Worm (Caenorhabditis elegans): ENCODE data around the gene srh-17.

srh-17 gene

ce11 chrV:14620311-14620710 is 40.8 kb upstream of the srh-17 start:
- TF ChIP-seq nhr-10 (tag; optimal IDR thresholded peaks at IDR 0.05) (no peak), ZK546.5 (tag; optimal IDR thresholded peaks at IDR 0.05) (no peak), nhr-11 (tag; optimal IDR thresholded peaks at IDR 0.05) (no peak), dmd-4 (tag; optimal IDR thresholded peaks at IDR 0.05) (no peak), aly-2 (tag; optimal IDR thresholded peaks at IDR 0.05) (no peak), skn-1 (tag; optimal IDR thresholded peaks at IDR 0.05) (no peak), fos-1 (tag; optimal IDR thresholded peaks at IDR 0.05) (no peak), nhr-23 (tag; optimal IDR thresholded peaks at IDR 0.05) (no peak), alr-1 (tag; optimal IDR thresholded peaks at IDR 0.05) (no peak), elt-3 (tag; optimal IDR thresholded peaks at IDR 0.05) (no peak)

DNA sequence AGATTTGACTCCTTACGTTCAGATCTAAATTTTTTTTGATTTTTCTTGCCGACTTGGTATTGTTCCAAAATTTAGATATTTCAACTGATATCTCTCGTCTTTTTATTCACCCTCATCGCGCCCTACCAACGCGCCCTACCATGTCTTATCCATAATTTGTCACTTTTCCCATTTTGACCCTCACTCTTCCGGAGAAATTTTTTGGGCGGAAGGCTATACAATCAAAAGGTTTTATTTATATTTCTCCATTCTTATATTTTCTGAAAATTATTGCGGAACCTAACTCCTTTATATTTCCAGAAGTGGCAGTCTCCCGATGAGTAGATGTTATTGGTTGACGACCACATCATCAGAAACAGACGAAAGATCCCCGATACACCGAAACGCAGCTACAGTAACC is 40.3 kb upstream of the srh-17 start, which contains the start of gene hot-1:
Gene hot-1 (plus strand): TSS at position 301 of the 400 bp plus-strand sequence.
- no peak for TF ChIP-seq elt-3 (tag; optimal IDR thresholded peaks at IDR 0.05)
- no peak for TF ChIP-seq Y55F3AM.14 (GFP tag; optimal IDR thresholded peaks at IDR 0.05)
- no peak for TF ChIP-seq sma-3 (GFP tag; optimal IDR thresholded peaks at IDR 0.05)
- no peak for TF ChIP-seq nhr-77 (tag; optimal IDR thresholded peaks at IDR 0.05)
- TF ChIP-seq egl-27 (tag; optimal IDR thresholded peaks at IDR 0.05), result no peak
- TF ChIP-seq elt-1 (tag; optimal IDR thresholded peaks at IDR 0.05), result no peak
- no peak for TF ChIP-seq ztf-4 (tag; optimal IDR thresholded peaks at IDR 0.05)

- TF ChIP-seq mab-5 (tag; optimal IDR thresholded peaks at IDR 0.05) (peak; percentile 5), F13H6.1 (tag; optimal IDR thresholded peaks at IDR 0.05) (peak; percentile 6), crh-2 (tag; optimal IDR thresholded peaks at IDR 0.05) (no peak), sma-9 (GFP tag; optimal IDR thresholded peaks at IDR 0.05) (peak; percentile 29), sma-9 (tag; optimal IDR thresholded peaks at IDR 0.05) (no peak), lsy-2 (tag; optimal IDR thresholded peaks at IDR 0.05) (peak in 1 of 2 experiments; percentile 10), nhr-129 (tag; optimal IDR thresholded peaks at IDR 0.05) (peak; percentile 27)
Observed at ce11 chrV:14625662-14626061, 35.4 kb upstream of the srh-17 start.

ce11 chrV:14631588-14631987 is 29.5 kb upstream of the srh-17 start, which contains the start of gene F43D2.3:
Gene F43D2.3 (plus strand): TSS chrV:14631888.
- no peak for TF ChIP-seq F13H6.1 (tag; optimal IDR thresholded peaks at IDR 0.05)
- TF ChIP-seq nhr-237 (tag; optimal IDR thresholded peaks at IDR 0.05), result no peak
- no peak for TF ChIP-seq nhr-129 (tag; optimal IDR thresholded peaks at IDR 0.05)
- TF ChIP-seq ama-1 (optimal IDR thresholded peaks at IDR 0.05), result no peak
- no peak for TF ChIP-seq ceh-16 (tag; optimal IDR thresholded peaks at IDR 0.05)
- TF ChIP-seq ztf-11 (tag; optimal IDR thresholded peaks at IDR 0.05), result no peak
- TF ChIP-seq nhr-23 (tag; optimal IDR thresholded peaks at IDR 0.05), result no peak
- no peak for TF ChIP-seq unc-39 (tag; optimal IDR thresholded peaks at IDR 0.05)
- no peak for TF ChIP-seq egl-27 (tag; optimal IDR thresholded peaks at IDR 0.05)
- TF ChIP-seq Y55F3AM.14 (GFP tag; optimal IDR thresholded peaks at IDR 0.05), result no peak
- no peak for TF ChIP-seq sma-3 (GFP tag; optimal IDR thresholded peaks at IDR 0.05)
- TF ChIP-seq sem-4 (tag; optimal IDR thresholded peaks at IDR 0.05), result no peak
- TF ChIP-seq nhr-12 (tag; optimal IDR thresholded peaks at IDR 0.05), result no peak

DNA sequence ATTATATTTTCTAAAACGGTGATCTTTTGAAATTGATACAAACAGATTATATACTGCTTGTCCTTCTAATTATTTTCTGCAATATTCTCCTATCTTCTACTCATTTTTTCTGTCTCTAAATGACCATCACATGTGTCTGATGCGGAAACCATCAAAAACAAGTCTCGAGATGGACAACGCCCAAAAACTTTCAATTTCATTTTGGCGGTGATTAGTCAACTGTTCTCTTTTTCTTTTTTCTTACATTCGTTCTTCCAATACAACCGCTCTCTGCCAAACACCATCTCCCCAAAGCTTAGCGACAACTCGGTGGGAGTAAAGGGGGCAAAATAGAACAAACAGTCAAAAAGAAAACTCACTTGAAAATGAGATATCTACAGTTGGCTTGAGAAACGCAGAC is 27.8 kb upstream of the srh-17 start:
- TF ChIP-seq sma-3 (GFP tag; optimal IDR thresholded peaks at IDR 0.05) (peak; percentile 17), R02D3.7 (tag; optimal IDR thresholded peaks at IDR 0.05) (no peak), sem-4 (tag; optimal IDR thresholded peaks at IDR 0.05) (no peak), ztf-11 (tag; optimal IDR thresholded peaks at IDR 0.05) (no peak), lin-13 (GFP tag; optimal IDR thresholded peaks at IDR 0.05) (no peak), dmd-4 (tag; optimal IDR thresholded peaks at IDR 0.05) (no peak), elt-1 (tag; optimal IDR thresholded peaks at IDR 0.05) (no peak), unc-55 (GFP tag; optimal IDR thresholded peaks at IDR 0.05) (no peak), blmp-1 (tag; optimal IDR thresholded peaks at IDR 0.05; ENCODE audit: insufficient read depth) (peak; percentile 81), ztf-1 (GFP tag; conservative IDR thresholded peaks at IDR 0.05) (no peak), sma-9 (GFP tag; optimal IDR thresholded peaks at IDR 0.05) (peak; percentile 27), sma-9 (tag; optimal IDR thresholded peaks at IDR 0.05) (no peak)
